Worm (Caenorhabditis elegans): Measurements from ENCODE around the gene C18B12.4.

- TF ChIP-seq ceh-82 (tag; optimal IDR thresholded peaks at IDR 0.05) (no peak), nhr-11 (tag; optimal IDR thresholded peaks at IDR 0.05) (no peak), elt-3 (tag; optimal IDR thresholded peaks at IDR 0.05) (no peak), mdl-1 (tag; optimal IDR thresholded peaks at IDR 0.05) (no peak), fos-1 (tag; optimal IDR thresholded peaks at IDR 0.05) (no peak), nhr-12 (tag; optimal IDR thresholded peaks at IDR 0.05) (no peak), ama-1 (optimal IDR thresholded peaks at IDR 0.05) (no peak), skn-1 (tag; optimal IDR thresholded peaks at IDR 0.05) (no peak), mbf-1 (tag; optimal IDR thresholded peaks at IDR 0.05) (no peak), egl-27 (tag; optimal IDR thresholded peaks at IDR 0.05) (no peak), aly-2 (tag; optimal IDR thresholded peaks at IDR 0.05) (no peak)
Observed at ce11 chrX:15010941-15011340, 29.5 kb downstream of the C18B12.4 start.

All from whole organism, L2 larva.